Worm (Caenorhabditis elegans): ENCODE measurements around the gene grl-12.

ce11 chrV:8607353-8607850 is 29.4 kb downstream of the grl-12 start, which contains the start of gene smk-1:
- TF ChIP-seq ceh-90 (tag; optimal IDR thresholded peaks at IDR 0.05) = no peak
- TF ChIP-seq fkh-4 (tag; optimal IDR thresholded peaks at IDR 0.05; ENCODE audit: borderline replicate concordance) = no peak
- TF ChIP-seq nhr-71 (tag; optimal IDR thresholded peaks at IDR 0.05) = peak; percentile 45
- TF ChIP-seq nhr-90 (tag; optimal IDR thresholded peaks at IDR 0.05; ENCODE audit: poor library complexity) = peak; percentile 23
- no peak for TF ChIP-seq ztf-4 (tag; optimal IDR thresholded peaks at IDR 0.05)
- no peak for TF ChIP-seq zag-1 (tag; optimal IDR thresholded peaks at IDR 0.05)
- no peak for TF ChIP-seq unc-62 (GFP tag; optimal IDR thresholded peaks at IDR 0.05)
- TF ChIP-seq egl-27 (tag; optimal IDR thresholded peaks at IDR 0.05) = no peak
- no peak for TF ChIP-seq fkh-10 (GFP tag; optimal IDR thresholded peaks at IDR 0.05)
- TF ChIP-seq fkh-8 (tag; optimal IDR thresholded peaks at IDR 0.05) = no peak
- TF ChIP-seq skn-1 (tag; optimal IDR thresholded peaks at IDR 0.05) = peak; percentile 16
- peak in 1 of 2 experiments; percentile 18 for TF ChIP-seq lsy-2 (tag; optimal IDR thresholded peaks at IDR 0.05)
